Fruit fly (Drosophila melanogaster) whole organism, embryonic: ENCODE data around the gene CG12017.

Experiments used
- Antp ChIP-seq: fragments of 200-800 bp; sonication (Bioruptor generic); optimal IDR thresholded peaks from 3 replicates; lab custom pipeline; 2016; ENCODE audit warnings: missing biosample characterization, missing genetic modification characterization
- Atf-2 ChIP-seq: fragments of 200-800 bp; sonication (Bioruptor generic); optimal IDR thresholded peaks from 2 replicates; lab custom pipeline; 2016; ENCODE audit warnings: missing biosample characterization, missing genetic modification characterization
- Bgb ChIP-seq: fragments of 200-800 bp; sonication (Bioruptor generic); IDR thresholded peaks from 2 replicates; pipeline ENCODE4 v1.3.6; 2022; ENCODE audit warnings: missing biosample characterization, missing genetic modification characterization; ENCODE audit not compliant: partially characterized antibody
- CG10366 ChIP-seq: fragments of 200-800 bp; sonication (Bioruptor generic); IDR thresholded peaks from 2 replicates; pipeline ENCODE4 v1.3.6; 2022; ENCODE audit warnings: missing biosample characterization, missing genetic modification characterization
- CG11456 ChIP-seq: fragments of 200-800 bp; sonication (Bioruptor generic); IDR thresholded peaks from 3 replicates; pipeline ENCODE4 v1.3.6; 2022; ENCODE audit warnings: missing biosample characterization, missing genetic modification characterization
- CG12744 ChIP-seq: fragments of 200-800 bp; sonication (Bioruptor generic); optimal IDR thresholded peaks from 2 replicates; lab custom pipeline; 2016; ENCODE audit warnings: missing biosample characterization, missing genetic modification characterization
- CG12942 ChIP-seq: fragments of 200-800 bp; sonication (Bioruptor generic); optimal IDR thresholded peaks from 3 replicates; lab custom pipeline; 2016; ENCODE audit warnings: missing biosample characterization, missing genetic modification characterization
- CG15073 ChIP-seq: fragments of 200-800 bp; sonication (Bioruptor generic); optimal IDR thresholded peaks from 2 replicates; lab custom pipeline; 2016; ENCODE audit warnings: missing biosample characterization, missing genetic modification characterization
- CG15479 ChIP-seq: fragments of 200-800 bp; sonication (Bioruptor generic); optimal IDR thresholded peaks from 3 replicates; lab custom pipeline; 2019; ENCODE audit warnings: missing biosample characterization, mild to moderate bottlenecking, missing genetic modification characterization, moderate library complexity
- CG16815 ChIP-seq: fragments of 200-800 bp; sonication (Bioruptor generic); optimal IDR thresholded peaks from 3 replicates; lab custom pipeline; 2017; ENCODE audit warnings: missing biosample characterization, mild to moderate bottlenecking, missing genetic modification characterization
- CG31441 ChIP-seq: fragments of 200-800 bp; sonication (Bioruptor generic); IDR thresholded peaks from 2 replicates; pipeline ENCODE4 v1.3.6; 2022; ENCODE audit warnings: missing biosample characterization, missing genetic modification characterization
- CG4617 ChIP-seq: fragments of 200-800 bp; sonication (Bioruptor generic); optimal IDR thresholded peaks from 3 replicates; lab custom pipeline; 2016; ENCODE audit warnings: missing biosample characterization, missing genetic modification characterization, borderline replicate concordance
- CG6654 ChIP-seq: fragments of 200-800 bp; sonication (Bioruptor generic); optimal IDR thresholded peaks from 2 replicates; lab custom pipeline; 2017; ENCODE audit warnings: missing biosample characterization, mild to moderate bottlenecking, missing genetic modification characterization
- CG6683 ChIP-seq: fragments of 200-800 bp; sonication (Bioruptor generic); optimal IDR thresholded peaks from 2 replicates; lab custom pipeline; 2017; ENCODE audit warnings: missing biosample characterization, mild to moderate bottlenecking, missing genetic modification characterization, missing genetic modification reagents
- CG6813 ChIP-seq: fragments of 200-800 bp; sonication (Bioruptor generic); optimal IDR thresholded peaks from 2 replicates; lab custom pipeline; 2017; ENCODE audit warnings: missing biosample characterization, missing genetic modification characterization, mild to moderate bottlenecking, moderate library complexity, missing genetic modification reagents
- CG7271 ChIP-seq: fragments of 200-800 bp; sonication (Bioruptor generic); optimal IDR thresholded peaks from 2 replicates; lab custom pipeline; 2018; ENCODE audit warnings: missing biosample characterization, mild to moderate bottlenecking, missing genetic modification characterization, moderate library complexity
- CG7357 ChIP-seq: fragments of 200-800 bp; sonication (Bioruptor generic); IDR thresholded peaks from 3 replicates; pipeline ENCODE4 v1.3.6; 2022; ENCODE audit warnings: missing biosample characterization, missing genetic modification characterization
- CG8089 ChIP-seq: fragments of 200-800 bp; sonication (Bioruptor generic); optimal IDR thresholded peaks from 3 replicates; lab custom pipeline; 2016; ENCODE audit warnings: missing biosample characterization, missing genetic modification characterization
- CG8924 ChIP-seq: fragments of 200-800 bp; optimal IDR thresholded peaks from 3 replicates; lab custom pipeline; 2019; ENCODE audit warnings: missing biosample characterization, mild to moderate bottlenecking, missing genetic modification characterization, moderate library complexity
- CrebB ChIP-seq: fragments of 200-800 bp; sonication (Bioruptor generic); optimal IDR thresholded peaks from 3 replicates; lab custom pipeline; 2018; ENCODE audit warnings: missing biosample characterization, mild to moderate bottlenecking, missing genetic modification characterization
- D19B ChIP-seq: fragments of 200-800 bp; sonication (Bioruptor generic); optimal IDR thresholded peaks from 2 replicates; lab custom pipeline; 2017; ENCODE audit warnings: missing biosample characterization, mild to moderate bottlenecking, missing genetic modification characterization
- Fer1 ChIP-seq: fragments of 200-800 bp; sonication (Bioruptor generic); optimal IDR thresholded peaks from 2 replicates; lab custom pipeline; 2017; ENCODE audit warnings: missing biosample characterization, mild to moderate bottlenecking, missing genetic modification characterization
- NC2α ChIP-seq: fragments of 200-800 bp; sonication (Bioruptor generic); optimal IDR thresholded peaks from 2 replicates; lab custom pipeline; 2016; ENCODE audit warnings: missing biosample characterization, missing genetic modification characterization
- Oli ChIP-seq: fragments of 200-800 bp; sonication (Bioruptor generic); optimal IDR thresholded peaks from 2 replicates; lab custom pipeline; 2018; ENCODE audit warnings: missing biosample characterization, mild to moderate bottlenecking, missing genetic modification characterization, moderate library complexity
- Stat92E ChIP-seq, 3 experiments: fragments of >200 bp in 2 of 3; fragments of 200-800 bp in 1 of 3; sonication (Bioruptor generic) in 1 of 3; optimal IDR thresholded peaks; 2 replicates each; lab custom pipeline; 2017 to 2019; ENCODE audit warnings: missing biosample characterization in 3 of 3, missing genetic modification characterization in 3 of 3, mild to moderate bottlenecking in 1 of 3, moderate library complexity in 1 of 3
- cg ChIP-seq: fragments of 200-800 bp; sonication (Bioruptor generic); optimal IDR thresholded peaks from 3 replicates; lab custom pipeline; 2019; ENCODE audit warnings: missing biosample characterization, mild to moderate bottlenecking, missing genetic modification characterization, moderate library complexity
- chinmo ChIP-seq: fragments of 200-800 bp; sonication (Bioruptor generic); IDR thresholded peaks from 4 replicates; pipeline ENCODE4 v1.3.6; 2022; ENCODE audit warnings: missing biosample characterization, missing genetic modification characterization; ENCODE audit not compliant: partially characterized antibody
- dmrt11E ChIP-seq: fragments of 200-800 bp; sonication (Bioruptor generic); optimal IDR thresholded peaks from 3 replicates; lab custom pipeline; 2018; ENCODE audit warnings: missing biosample characterization, mild to moderate bottlenecking, missing genetic modification characterization, moderate library complexity
- esg ChIP-seq: fragments of 200-800 bp; sonication (Bioruptor generic); conservative IDR thresholded peaks from 2 replicates; pipeline ENCODE4 v1.3.6; 2022; ENCODE audit warnings: missing biosample characterization, missing genetic modification characterization
- ewg ChIP-seq: fragments of 200-800 bp; sonication (Bioruptor generic); optimal IDR thresholded peaks from 3 replicates; lab custom pipeline; 2017; ENCODE audit warnings: mild to moderate bottlenecking, missing biosample characterization, missing genetic modification reagents, missing genetic modification characterization
- exex ChIP-seq: fragments of 200-800 bp; sonication (Bioruptor generic); optimal IDR thresholded peaks from 4 replicates; lab custom pipeline; 2018; ENCODE audit warnings: missing biosample characterization, mild to moderate bottlenecking, missing genetic modification characterization, moderate library complexity
- gcm2 ChIP-seq: fragments of 200-800 bp; sonication (Bioruptor generic); optimal IDR thresholded peaks from 2 replicates; lab custom pipeline; 2016; ENCODE audit warnings: missing biosample characterization, missing genetic modification characterization
- her ChIP-seq: fragments of 200-800 bp; sonication (Bioruptor generic); optimal IDR thresholded peaks from 2 replicates; lab custom pipeline; 2016; ENCODE audit warnings: missing biosample characterization, missing genetic modification characterization
- inv ChIP-seq: fragments of 200-800 bp; sonication (Bioruptor generic); IDR thresholded peaks from 2 replicates; pipeline ENCODE4 v1.3.6; 2022; ENCODE audit warnings: missing biosample characterization, missing genetic modification characterization; ENCODE audit not compliant: partially characterized antibody
- klu ChIP-seq: fragments of 200-800 bp; sonication (Bioruptor generic); IDR thresholded peaks from 2 replicates; pipeline ENCODE4 v1.3.6; 2022; ENCODE audit warnings: missing biosample characterization, missing genetic modification characterization
- lilli ChIP-seq: fragments of 200-800 bp; sonication (Bioruptor generic); optimal IDR thresholded peaks from 3 replicates; lab custom pipeline; 2016; ENCODE audit warnings: missing biosample characterization, missing genetic modification characterization
- lola ChIP-seq, 3 experiments: fragments of >200 bp in 2 of 3; fragments of 200-800 bp in 1 of 3; sonication (Bioruptor generic) in 1 of 3; optimal IDR thresholded peaks; 2 replicates each; lab custom pipeline; 2017 to 2019; ENCODE audit warnings: missing biosample characterization in 3 of 3, missing genetic modification characterization in 3 of 3, mild to moderate bottlenecking in 1 of 3, moderate library complexity in 1 of 3
- lov ChIP-seq, 2 experiments: fragments of 200-800 bp in 1 of 2; fragments of >200 bp in 1 of 2; sonication (Bioruptor generic) in 1 of 2; IDR thresholded peaks in 1 of 2; optimal IDR thresholded peaks in 1 of 2; 2 replicates in 1 of 2; 3 replicates in 1 of 2; pipeline versions ENCODE4 v1.3.6 to Lab custom; 2017 to 2022; ENCODE audit warnings: missing biosample characterization in 1 of 2, missing genetic modification characterization in 1 of 2
- pros ChIP-seq: fragments of 200-800 bp; sonication (Bioruptor generic); optimal IDR thresholded peaks from 3 replicates; lab custom pipeline; 2019; ENCODE audit warnings: missing biosample characterization, mild to moderate bottlenecking, missing genetic modification characterization, moderate library complexity
- schlank ChIP-seq: fragments of 200-800 bp; sonication (Bioruptor generic); optimal IDR thresholded peaks from 2 replicates; lab custom pipeline; 2018; ENCODE audit warnings: missing biosample characterization, mild to moderate bottlenecking, missing genetic modification characterization
- seq ChIP-seq: fragments of 200-800 bp; sonication (Bioruptor generic); IDR thresholded peaks from 2 replicates; pipeline ENCODE4 v1.3.6; 2022; ENCODE audit warnings: missing biosample characterization, missing genetic modification characterization
- sqz ChIP-seq: fragments of 200-800 bp; sonication (Bioruptor generic); optimal IDR thresholded peaks from 3 replicates; lab custom pipeline; 2018; ENCODE audit warnings: missing biosample characterization, mild to moderate bottlenecking, missing genetic modification characterization
- tio ChIP-seq: fragments of 200-800 bp; sonication (Bioruptor generic); optimal IDR thresholded peaks from 2 replicates; lab custom pipeline; 2017; ENCODE audit warnings: missing biosample characterization, missing genetic modification characterization, inconsistent platforms
- tll ChIP-seq, 2 experiments: fragments of 200-800 bp in 1 of 2; fragments of >200 bp in 1 of 2; sonication (Bioruptor generic) in 1 of 2; optimal IDR thresholded peaks; 2 replicates each; lab custom pipeline; 2017 to 2019; ENCODE audit warnings: missing biosample characterization in 2 of 2, missing genetic modification characterization in 2 of 2, mild to moderate bottlenecking in 1 of 2, moderate library complexity in 1 of 2
- tna ChIP-seq: fragments of 200-800 bp; sonication (Bioruptor generic); IDR thresholded peaks from 2 replicates; pipeline ENCODE4 v1.3.6; 2022; ENCODE audit warnings: missing biosample characterization, missing genetic modification characterization; ENCODE audit not compliant: partially characterized antibody
- tup ChIP-seq: fragments of 200-800 bp; sonication (Bioruptor generic); optimal IDR thresholded peaks from 2 replicates; lab custom pipeline; 2016; ENCODE audit warnings: missing biosample characterization, mild to moderate bottlenecking, missing genetic modification characterization, moderate library complexity
- wek ChIP-seq: fragments of 200-800 bp; sonication (Bioruptor generic); optimal IDR thresholded peaks from 3 replicates; lab custom pipeline; 2018; ENCODE audit warnings: missing biosample characterization, mild to moderate bottlenecking, missing genetic modification characterization, moderate library complexity

CG12017 gene

dm6 chr3L:3301171-3301738, 21.2 kb downstream of the CG12017 start (continued):
- TF ChIP-seq tup (peak; percentile 77), seq (GFP tag; lab: Robert Waterston, UW) (peak; percentile 93), CG15073 (GFP tag; lab: Kevin White, UChicago) (peak; percentile 66), cg (GFP tag; lab: Kevin White, UChicago) (no peak), Stat92E (GFP tag; optimal IDR thresholded peaks at IDR 0.05; lab: Kevin White, UChicago) (peak in 2 of 3 experiments; percentile 26 to 37), Oli (tag; lab: Kevin White, UChicago) (peak; percentile 94), CG15479 (GFP tag; lab: Kevin White, UChicago) (peak; percentile 67), tio (GFP tag; lab: Kevin White, UChicago) (peak; percentile 88), CG6683 (GFP tag; lab: Kevin White, UChicago) (peak; percentile 83), gcm2 (GFP tag; lab: Kevin White, UChicago) (peak; percentile 72), dmrt11E (tag; lab: Kevin White, UChicago) (peak; percentile 80), CG4617 (GFP tag; lab: Kevin White, UChicago) (peak; percentile 69), exex (peak; percentile 100), CG8089 (GFP tag; lab: Kevin White, UChicago) (peak; percentile 81), Antp (GFP tag; lab: Kevin White, UChicago) (peak; percentile 82), chinmo (GFP tag; lab: Robert Waterston, UW) (peak; percentile 77; the same call in 2 of the 4 replicates), esg (GFP tag; lab: Robert Waterston, UW) (peak; percentile 89), CG12744 (peak; percentile 79), D19B (peak; percentile 74), CG7357 (peak; percentile 85), inv (no peak), CG8924 (tag; lab: Kevin White, UChicago) (peak; percentile 96), schlank (tag; lab: Kevin White, UChicago) (peak; percentile 61), NC2α (peak; percentile 84), CG10366 (GFP tag; lab: Robert Waterston, UW) (peak; percentile 92), tll (GFP tag; optimal IDR thresholded peaks at IDR 0.05; lab: Kevin White, UChicago) (no peak), Fer1 (GFP tag; lab: Kevin White, UChicago) (peak; percentile 96), CG31441 (GFP tag; lab: Robert Waterston, UW) (peak; percentile 95), lola (GFP tag; optimal IDR thresholded peaks at IDR 0.05; lab: Kevin White, UChicago) (peak in 1 of 3 experiments; percentile 83), pros (GFP tag; lab: Kevin White, UChicago) (no peak), Bgb (GFP tag; lab: Robert Waterston, UW) (no peak; the same call in 1 of the 2 replicates), lov (optimal IDR thresholded peaks at IDR 0.05; lab: Kevin White, UChicago) (no peak), lov (GFP tag; IDR thresholded peaks at IDR 0.05; lab: Robert Waterston, UW) (peak; percentile 40; the same call in 1 of the 3 replicates), ewg (GFP tag; lab: Kevin White, UChicago) (peak; percentile 81), wek (peak; percentile 33), her (GFP tag; lab: Kevin White, UChicago) (peak; percentile 88), Atf-2 (peak; percentile 86), lilli (peak; percentile 91), CrebB (tag; lab: Kevin White, UChicago) (peak; percentile 89), CG6654 (GFP tag; lab: Kevin White, UChicago) (peak; percentile 67), CG11456 (GFP tag; lab: Robert Waterston, UW) (peak; percentile 81), CG7271 (peak; percentile 62), CG16815 (GFP tag; lab: Kevin White, UChicago) (peak; percentile 69), tna (GFP tag; lab: Robert Waterston, UW) (no peak), klu (GFP tag; lab: Robert Waterston, UW) (peak; percentile 73; the same call in 1 of the 2 replicates), sqz (peak; percentile 89), CG6813 (GFP tag; lab: Kevin White, UChicago) (peak; percentile 89), CG12942 (GFP tag; lab: Kevin White, UChicago) (peak; percentile 84)
